Fruit fly (Drosophila melanogaster) whole organism, prepupa: ENCODE results near the gene Dpy-30L2.

Experiments used
- Blimp-1 ChIP-seq: fragments of 200-800 bp; sonication (Bioruptor generic); optimal IDR thresholded peaks from 3 replicates; lab custom pipeline; 2017; ENCODE audit warnings: missing biosample characterization, missing genetic modification characterization, mild to moderate bottlenecking, moderate library complexity, missing genetic modification reagents
- CG10669 ChIP-seq: fragments of 200-800 bp; sonication (Bioruptor generic); optimal IDR thresholded peaks from 3 replicates; lab custom pipeline; 2018; ENCODE audit warnings: missing biosample characterization, mild to moderate bottlenecking, missing genetic modification characterization, moderate library complexity
- CG11294 ChIP-seq: fragments of 200-800 bp; sonication (Bioruptor generic); IDR thresholded peaks from 2 replicates; pipeline ENCODE4 v1.3.6; 2022; ENCODE audit warnings: missing biosample characterization, missing genetic modification characterization
- CG11762 ChIP-seq: fragments of 200-800 bp; sonication (Bioruptor generic); optimal IDR thresholded peaks from 3 replicates; lab custom pipeline; 2016; ENCODE audit warnings: missing biosample characterization, missing genetic modification characterization; ENCODE audit not compliant: insufficient read depth
- CG11902 ChIP-seq: fragments of 200-800 bp; sonication (Bioruptor generic); optimal IDR thresholded peaks from 3 replicates; lab custom pipeline; 2016; ENCODE audit warnings: missing biosample characterization, missing genetic modification characterization
- CG15336 ChIP-seq: fragments of 200-800 bp; sonication (Bioruptor generic); IDR thresholded peaks from 2 replicates; pipeline ENCODE4 v1.3.6; 2022; ENCODE audit warnings: missing biosample characterization, missing genetic modification characterization
- CG16779 ChIP-seq: fragments of 200-800 bp; sonication (Bioruptor generic); optimal IDR thresholded peaks from 3 replicates; lab custom pipeline; 2017; ENCODE audit warnings: missing biosample characterization, mild to moderate bottlenecking, missing genetic modification characterization
- CG31627 ChIP-seq: fragments of 200-800 bp; sonication (Bioruptor generic); optimal IDR thresholded peaks from 3 replicates; lab custom pipeline; 2016; ENCODE audit warnings: missing biosample characterization, missing genetic modification characterization
- CG32006 ChIP-seq: fragments of 200-800 bp; sonication (Bioruptor generic); optimal IDR thresholded peaks from 3 replicates; lab custom pipeline; 2017; ENCODE audit warnings: missing biosample characterization, mild to moderate bottlenecking, missing genetic modification characterization
- CG3919 ChIP-seq: fragments of 200-800 bp; sonication (Bioruptor generic); optimal IDR thresholded peaks from 3 replicates; lab custom pipeline; 2016; ENCODE audit warnings: missing biosample characterization, missing genetic modification characterization
- CG6276 ChIP-seq: fragments of 200-800 bp; sonication (Bioruptor generic); optimal IDR thresholded peaks from 2 replicates; lab custom pipeline; 2017; ENCODE audit warnings: missing biosample characterization, mild to moderate bottlenecking, missing genetic modification characterization
- CG7368 ChIP-seq: fragments of 200-800 bp; sonication (Bioruptor generic); optimal IDR thresholded peaks from 3 replicates; lab custom pipeline; 2016; ENCODE audit warnings: missing biosample characterization, missing genetic modification characterization
- CG8119 ChIP-seq: fragments of 200-800 bp; sonication (Bioruptor generic); IDR thresholded peaks from 3 replicates; pipeline ENCODE4 v1.3.6; 2022; ENCODE audit warnings: missing biosample characterization, missing genetic modification characterization
- CG8632 ChIP-seq: fragments of 200-800 bp; sonication (Bioruptor generic); optimal IDR thresholded peaks from 3 replicates; lab custom pipeline; 2016; ENCODE audit warnings: missing biosample characterization, missing genetic modification characterization
- Eip75B ChIP-seq: fragments of 200-800 bp; sonication (Bioruptor generic); optimal IDR thresholded peaks from 3 replicates; lab custom pipeline; 2016; ENCODE audit warnings: missing biosample characterization, missing genetic modification characterization
- Hr39 ChIP-seq: fragments of 200-800 bp; sonication (Bioruptor generic); optimal IDR thresholded peaks from 2 replicates; lab custom pipeline; 2016; ENCODE audit warnings: missing biosample characterization, missing genetic modification characterization
- Hr4 ChIP-seq: fragments of 200-800 bp; sonication (Bioruptor generic); optimal IDR thresholded peaks from 3 replicates; lab custom pipeline; 2016; ENCODE audit warnings: missing biosample characterization, missing genetic modification characterization
- Lpt ChIP-seq: fragments of 200-800 bp; sonication (Bioruptor generic); optimal IDR thresholded peaks from 3 replicates; lab custom pipeline; 2016; ENCODE audit warnings: missing biosample characterization, missing genetic modification characterization
- Met ChIP-seq: fragments of 200-800 bp; sonication (Bioruptor generic); optimal IDR thresholded peaks from 3 replicates; lab custom pipeline; 2016; ENCODE audit warnings: missing biosample characterization, missing genetic modification characterization
- Smox ChIP-seq: fragments of 200-800 bp; sonication (Bioruptor generic); optimal IDR thresholded peaks from 3 replicates; lab custom pipeline; 2016; ENCODE audit warnings: missing biosample characterization, missing genetic modification characterization
- Sox14 ChIP-seq: fragments of 200-800 bp; sonication (Bioruptor generic); optimal IDR thresholded peaks from 3 replicates; lab custom pipeline; 2016; ENCODE audit warnings: missing biosample characterization, missing genetic modification characterization
- Sox15 ChIP-seq: fragments of 200-800 bp; sonication (Bioruptor generic); optimal IDR thresholded peaks from 3 replicates; lab custom pipeline; 2016; ENCODE audit warnings: missing biosample characterization, missing genetic modification characterization
- achi ChIP-seq: fragments of 200-800 bp; sonication (Bioruptor generic); optimal IDR thresholded peaks from 3 replicates; lab custom pipeline; 2016; ENCODE audit warnings: missing biosample characterization, missing genetic modification characterization
- acj6 ChIP-seq: fragments of 200-800 bp; sonication (Bioruptor generic); optimal IDR thresholded peaks from 3 replicates; lab custom pipeline; 2016; ENCODE audit warnings: missing biosample characterization, missing genetic modification characterization
- cyc ChIP-seq: fragments of 200-800 bp; sonication (Bioruptor generic); optimal IDR thresholded peaks from 3 replicates; lab custom pipeline; 2016; ENCODE audit warnings: missing biosample characterization, missing genetic modification characterization
- dac ChIP-seq: fragments of 200-800 bp; sonication (Bioruptor generic); optimal IDR thresholded peaks from 2 replicates; lab custom pipeline; 2017; ENCODE audit warnings: missing biosample characterization, mild to moderate bottlenecking, missing genetic modification characterization
- dsx ChIP-seq: fragments of 200-800 bp; optimal IDR thresholded peaks from 3 replicates; lab custom pipeline; 2019; ENCODE audit warnings: missing biosample characterization, mild to moderate bottlenecking, missing genetic modification characterization, moderate library complexity; ENCODE audit not compliant: poor library complexity, severe bottlenecking
- eg ChIP-seq: fragments of 200-800 bp; sonication (Bioruptor generic); IDR thresholded peaks from 3 replicates; pipeline ENCODE4 v1.3.6; 2022; ENCODE audit warnings: missing biosample characterization, missing genetic modification characterization
- esn ChIP-seq: fragments of 200-800 bp; sonication (Bioruptor generic); optimal IDR thresholded peaks from 2 replicates; lab custom pipeline; 2016; ENCODE audit warnings: missing biosample characterization, mild to moderate bottlenecking, missing genetic modification characterization, moderate library complexity
- fd59A ChIP-seq: fragments of 200-800 bp; sonication (Bioruptor generic); optimal IDR thresholded peaks from 2 replicates; lab custom pipeline; 2017; ENCODE audit warnings: missing biosample characterization, mild to moderate bottlenecking, missing genetic modification characterization, missing genetic modification reagents
- fd85E ChIP-seq: fragments of 200-800 bp; sonication (Bioruptor generic); optimal IDR thresholded peaks from 3 replicates; lab custom pipeline; 2016; ENCODE audit warnings: missing biosample characterization, missing genetic modification characterization
- fkh ChIP-seq: fragments of 200-800 bp; sonication (Bioruptor generic); optimal IDR thresholded peaks from 3 replicates; lab custom pipeline; 2017; ENCODE audit warnings: missing biosample characterization, mild to moderate bottlenecking, missing genetic modification characterization, moderate library complexity
- net ChIP-seq: fragments of 200-800 bp; sonication (Bioruptor generic); optimal IDR thresholded peaks from 3 replicates; lab custom pipeline; 2016; ENCODE audit warnings: missing biosample characterization, missing genetic modification characterization
- spab ChIP-seq: fragments of 200-800 bp; sonication (Bioruptor generic); optimal IDR thresholded peaks from 2 replicates; lab custom pipeline; 2017; ENCODE audit warnings: missing biosample characterization, mild to moderate bottlenecking, missing genetic modification characterization, missing genetic modification reagents
- svp ChIP-seq: fragments of 200-800 bp; sonication (Bioruptor generic); peaks from one replicate; lab custom pipeline; 2016; ENCODE audit warnings: missing biosample characterization, missing genetic modification characterization
- topi ChIP-seq: fragments of 200-800 bp; sonication (Bioruptor generic); optimal IDR thresholded peaks from 3 replicates; lab custom pipeline; 2016; ENCODE audit warnings: missing biosample characterization, missing genetic modification characterization

Gene Dpy-30L2

dm6 chr3L:4014349-4014748, 33.2 kb downstream of the Dpy-30L2 start (continued):
- peak; percentile 63; the same call in 2 of the 3 replicates for TF ChIP-seq eg
- TF ChIP-seq acj6 (GFP tag; lab: Kevin White, UChicago) = no peak
- TF ChIP-seq dsx (GFP tag; lab: Kevin White, UChicago) = no peak
- TF ChIP-seq fkh (GFP tag; lab: Kevin White, UChicago) = no peak
- TF ChIP-seq CG3919 (GFP tag; lab: Kevin White, UChicago) = peak; percentile 26
- TF ChIP-seq esn (GFP tag; lab: Kevin White, UChicago) = no peak
- peak; percentile 4 for TF ChIP-seq Eip75B
- no peak for TF ChIP-seq Smox (GFP tag; lab: Kevin White, UChicago)
- no peak for TF ChIP-seq Lpt (GFP tag; lab: Kevin White, UChicago)
- no peak for TF ChIP-seq topi (GFP tag; lab: Kevin White, UChicago)
- TF ChIP-seq CG6276 (GFP tag; lab: Kevin White, UChicago) = peak; percentile 6
- TF ChIP-seq CG11902 = no peak
- TF ChIP-seq svp (GFP tag; lab: Kevin White, UChicago) = peak; percentile 18
- no peak for TF ChIP-seq dac (GFP tag; lab: Kevin White, UChicago)
- TF ChIP-seq, all 60 proteins: peak for 23

- TF ChIP-seq svp (GFP tag; lab: Kevin White, UChicago) (peak; percentile 44), fd59A (GFP tag; lab: Kevin White, UChicago) (no peak), CG10669 (GFP tag; lab: Kevin White, UChicago) (no peak)
Observed at dm6 chr3L:4010122-4010521, 37.4 kb downstream of the Dpy-30L2 start.

dm6 chr3L:4007256-4007655, 40.3 kb downstream of the Dpy-30L2 start:
- no peak for TF ChIP-seq CG7368 (GFP tag; lab: Kevin White, UChicago)
- no peak for TF ChIP-seq Blimp-1 (GFP tag; lab: Kevin White, UChicago)
- TF ChIP-seq CG15336 (GFP tag; lab: Robert Waterston, UW) = no peak
- no peak for TF ChIP-seq CG16779 (tag; lab: Kevin White, UChicago)
- TF ChIP-seq CG11762 = no peak
- TF ChIP-seq achi = no peak
- no peak for TF ChIP-seq Hr39 (GFP tag; lab: Kevin White, UChicago)
- TF ChIP-seq Met = no peak
- 0 out of 3 replicates have a peak, but pooled peaks have one; percentile 16 for TF ChIP-seq CG8119 (GFP tag; lab: Robert Waterston, UW)
- TF ChIP-seq dsx (GFP tag; lab: Kevin White, UChicago) = no peak
- TF ChIP-seq CG31627 (GFP tag; lab: Kevin White, UChicago) = no peak
- no peak for TF ChIP-seq CG11902
- TF ChIP-seq Hr4 (GFP tag; lab: Kevin White, UChicago) = peak; percentile 34
- TF ChIP-seq CG32006 (GFP tag; lab: Kevin White, UChicago) = peak; percentile 35
- no peak for TF ChIP-seq CG10669 (GFP tag; lab: Kevin White, UChicago)
- no peak for TF ChIP-seq fd85E (GFP tag; lab: Kevin White, UChicago)
- no peak for TF ChIP-seq fd59A (GFP tag; lab: Kevin White, UChicago)
- no peak for TF ChIP-seq CG11294 (GFP tag; lab: Robert Waterston, UW)
- TF ChIP-seq CG8632 (GFP tag; lab: Kevin White, UChicago) = no peak
- TF ChIP-seq cyc (GFP tag; lab: Kevin White, UChicago) = no peak

DNA sequence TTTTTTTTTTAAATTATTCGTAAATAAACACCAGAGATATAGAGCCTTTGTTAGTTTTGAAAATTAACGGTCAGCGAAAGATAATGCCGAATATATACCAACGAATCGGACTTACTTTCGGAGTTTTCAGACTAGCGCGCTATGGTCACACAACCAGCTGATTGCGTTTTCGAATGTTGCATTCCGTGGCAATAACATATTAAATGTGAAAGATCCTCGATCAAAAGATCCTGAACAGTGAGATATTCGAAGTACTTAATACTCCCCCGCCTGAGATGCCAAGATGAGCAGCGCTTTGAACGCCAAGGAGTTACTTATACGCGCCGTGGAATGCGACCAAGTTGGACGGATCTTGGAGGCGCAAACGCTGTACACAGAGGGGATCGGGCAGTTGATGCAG, 44.2 kb downstream of the Dpy-30L2 start, which contains the start of gene CG14985:
Gene CG14985 (plus strand): TSS at position 159 of the 400 bp plus-strand sequence.
- TF ChIP-seq Sox15 (GFP tag; lab: Kevin White, UChicago) (no peak), Sox14 (GFP tag; lab: Kevin White, UChicago) (peak; percentile 52), spab (GFP tag; lab: Kevin White, UChicago) (no peak), net (GFP tag; lab: Kevin White, UChicago) (no peak), CG11762 (no peak)
